Worm (Caenorhabditis elegans): Measurements from ENCODE around the gene vamp-8.

ce11 chrIV:13912929-13913328, 47.9 kb upstream of the vamp-8 start, which contains the start of gene Y37A1A.2:
- TF ChIP-seq nhr-25 (tag; optimal IDR thresholded peaks at IDR 0.05) (no peak), skn-1 (tag; optimal IDR thresholded peaks at IDR 0.05) (no peak), ztf-11 (tag; optimal IDR thresholded peaks at IDR 0.05) (no peak), nhr-12 (tag; optimal IDR thresholded peaks at IDR 0.05) (no peak), mdl-1 (tag; optimal IDR thresholded peaks at IDR 0.05) (no peak), fos-1 (tag; optimal IDR thresholded peaks at IDR 0.05) (no peak)
